Worm (Caenorhabditis elegans) whole organism, late embryonic: Measurements from ENCODE around the gene grl-9.

ENCODE experiments used
- C38D4.7 ChIP-seq: fragments of 200-800 bp; sonication (Bioruptor generic); optimal IDR thresholded peaks from 2 replicates; lab custom pipeline; 2018; ENCODE audit warnings: mild to moderate bottlenecking, missing genetic modification characterization, moderate library complexity, missing compliant biosample characterization
- hlh-15 ChIP-seq: sonication (generic microtip); optimal IDR thresholded peaks from 2 replicates; lab custom pipeline; 2016; ENCODE audit warnings: missing genetic modification characterization, missing compliant biosample characterization
- nhr-11 ChIP-seq: fragments of 150-350 bp; optimal IDR thresholded peaks from 2 replicates; lab custom pipeline; 2014; ENCODE audit warnings: missing biosample characterization, missing genetic modification characterization
- ref-2 ChIP-seq: sonication (generic microtip); optimal IDR thresholded peaks from 2 replicates; lab custom pipeline; 2016; ENCODE audit warnings: missing genetic modification characterization, missing compliant biosample characterization
- unc-3 ChIP-seq, 2 experiments: fragments of 200-800 bp in 1 of 2; sonication (Bioruptor generic) in 1 of 2; sonication (generic microtip) in 1 of 2; conservative IDR thresholded peaks in 1 of 2; optimal IDR thresholded peaks in 1 of 2; 2 replicates each; pipeline versions ENCODE4 v1.3.6 to Lab custom; 2016 to 2022; ENCODE audit warnings: missing compliant biosample characterization in 2 of 2, missing genetic modification characterization in 2 of 2, missing genetic modification reagents in 1 of 2
- ztf-16 ChIP-seq: sonication (generic microtip); optimal IDR thresholded peaks from 2 replicates; lab custom pipeline; 2017; ENCODE audit warnings: missing genetic modification characterization, missing compliant biosample characterization

DNA sequence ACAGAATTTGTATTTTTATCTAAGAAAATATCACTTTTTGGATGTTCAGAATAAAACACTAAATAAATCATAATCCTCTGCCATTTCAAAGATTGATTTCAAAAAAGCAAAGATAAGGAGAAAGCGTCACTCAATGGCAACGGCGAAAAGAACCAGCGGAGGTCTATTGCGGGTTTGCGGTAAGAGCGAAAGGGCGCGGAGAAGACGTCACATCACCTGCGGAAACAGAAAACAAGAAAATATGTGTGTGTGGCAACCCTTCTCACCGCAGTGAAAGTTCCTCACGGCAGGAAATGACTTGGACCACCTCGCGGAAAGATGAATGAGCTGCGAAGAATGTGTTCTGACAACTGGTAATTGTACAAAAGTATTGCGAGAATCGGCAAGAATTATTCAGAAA lies 31.7 kb downstream of the grl-9 start:
- TF ChIP-seq ref-2 (no peak), nhr-11 (no peak), hlh-15 (tag; lab: Kevin White, UChicago) (no peak), unc-3 (GFP tag; conservative IDR thresholded peaks at IDR 0.05; lab: Robert Waterston, UW) (no peak), unc-3 (tag; optimal IDR thresholded peaks at IDR 0.05; lab: Kevin White, UChicago) (no peak), ztf-16 (tag; lab: Kevin White, UChicago) (no peak), C38D4.7 (GFP tag; lab: Kevin White, UChicago) (no peak)
